Worm (Caenorhabditis elegans) whole organism, L1 larva: ENCODE data around the gene cyp-34A6.

ENCODE experiments used
- C04F5.9 ChIP-seq: sonication (generic microtip); optimal IDR thresholded peaks from 2 replicates; lab custom pipeline; 2016; ENCODE audit warnings: missing genetic modification characterization, missing compliant biosample characterization
- C34B4.2 ChIP-seq: sonication (generic microtip); optimal IDR thresholded peaks from 2 replicates; lab custom pipeline; 2017; ENCODE audit warnings: mild to moderate bottlenecking, missing genetic modification characterization, missing compliant biosample characterization
- F16B12.6 ChIP-seq: fragments of 150-350 bp; optimal IDR thresholded peaks from 2 replicates; lab custom pipeline; 2014; ENCODE audit warnings: missing biosample characterization, missing genetic modification characterization
- Y116A8C.19 ChIP-seq: sonication (generic microtip); optimal IDR thresholded peaks from 2 replicates; lab custom pipeline; 2016; ENCODE audit warnings: missing compliant biosample characterization, missing genetic modification characterization, borderline replicate concordance
- aha-1 ChIP-seq: fragments of 150-350 bp; optimal IDR thresholded peaks from 2 replicates; lab custom pipeline; 2014; ENCODE audit warnings: missing biosample characterization, missing genetic modification characterization
- alr-1 ChIP-seq: fragments of 200-800 bp; sonication (Bioruptor generic); optimal IDR thresholded peaks from 2 replicates; lab custom pipeline; 2018; ENCODE audit warnings: borderline replicate concordance, mild to moderate bottlenecking, missing genetic modification characterization, missing compliant biosample characterization
- aly-2 ChIP-seq: fragments of 150-350 bp; optimal IDR thresholded peaks from 2 replicates; lab custom pipeline; 2014; ENCODE audit warnings: missing biosample characterization, missing genetic modification characterization
- ama-1 ChIP-seq: fragments of 150-350 bp; optimal IDR thresholded peaks from 2 replicates; lab custom pipeline; 2014
- blmp-1 ChIP-seq: fragments of 150-350 bp; optimal IDR thresholded peaks from 2 replicates; lab custom pipeline; 2014; ENCODE audit warnings: missing biosample characterization, missing genetic modification characterization
- ceh-63 ChIP-seq: fragments of 200-800 bp; sonication (Bioruptor generic); optimal IDR thresholded peaks from 2 replicates; lab custom pipeline; 2018; ENCODE audit warnings: mild to moderate bottlenecking, missing genetic modification characterization, missing compliant biosample characterization
- ceh-88 ChIP-seq: fragments of 200-800 bp; sonication (Bioruptor generic); IDR thresholded peaks from 2 replicates; pipeline ENCODE4 v1.3.6; 2022; ENCODE audit warnings: missing genetic modification characterization, missing compliant biosample characterization
- ces-1 ChIP-seq: fragments of 150-350 bp; optimal IDR thresholded peaks from 2 replicates; lab custom pipeline; 2014; ENCODE audit warnings: missing biosample characterization, missing genetic modification reagents, missing genetic modification characterization
- efl-1 ChIP-seq, 4 experiments: fragments of 150-350 bp; optimal IDR thresholded peaks in 3 of 4; peaks in 1 of 4; 1 replicate in 1 of 4; 2 replicates in 3 of 4; lab custom pipeline; 2014; ENCODE audit warnings: missing biosample characterization in 2 of 4, missing genetic modification characterization in 2 of 4, missing genetic modification reagents in 2 of 4
- egl-13 ChIP-seq: sonication (generic microtip); optimal IDR thresholded peaks from 2 replicates; lab custom pipeline; 2016; ENCODE audit warnings: missing genotype, missing genetic modification reagents, missing genetic modification characterization, missing compliant biosample characterization
- egl-27 ChIP-seq, 2 experiments: fragments of 150-350 bp in 1 of 2; sonication (generic microtip); optimal IDR thresholded peaks; 3 replicates each; lab custom pipeline; 2017 to 2018; ENCODE audit warnings: missing biosample characterization in 2 of 2, missing genetic modification characterization in 2 of 2, missing genetic modification reagents in 2 of 2
- elt-3 ChIP-seq, 6 experiments: fragments of 150-350 bp in 1 of 6; sonication (generic microtip); optimal IDR thresholded peaks; 2 replicates each; lab custom pipeline; 2017 to 2018; ENCODE audit warnings: missing biosample characterization in 6 of 6, missing genetic modification characterization in 6 of 6, inconsistent platforms in 1 of 6
- ets-5 ChIP-seq: fragments of 200-800 bp; sonication (Bioruptor generic); IDR thresholded peaks from 2 replicates; pipeline ENCODE4 v1.3.6; 2022; ENCODE audit warnings: missing genetic modification characterization, missing compliant biosample characterization
- fkh-10 ChIP-seq: sonication (generic microtip); optimal IDR thresholded peaks from 2 replicates; lab custom pipeline; 2017; ENCODE audit warnings: missing biosample characterization, missing genetic modification reagents, missing genetic modification characterization
- lin-14 ChIP-seq: fragments of 200-800 bp; sonication (Bioruptor generic); optimal IDR thresholded peaks from 2 replicates; lab custom pipeline; 2018; ENCODE audit warnings: mild to moderate bottlenecking, missing genetic modification characterization, moderate library complexity, missing compliant biosample characterization
- lin-15B ChIP-seq: fragments of 150-350 bp; sonication (generic microtip); optimal IDR thresholded peaks from 3 replicates; lab custom pipeline; 2014; ENCODE audit warnings: missing biosample characterization, missing genetic modification characterization
- lin-35 ChIP-seq, 2 experiments: fragments of 150-350 bp; optimal IDR thresholded peaks; 2 replicates each; lab custom pipeline; 2014; ENCODE audit warnings: missing biosample characterization in 2 of 2, missing genetic modification characterization in 2 of 2, missing genetic modification reagents in 2 of 2
- lsy-2 ChIP-seq, 2 experiments: fragments of 150-350 bp; optimal IDR thresholded peaks; 2 replicates each; lab custom pipeline; 2014; ENCODE audit warnings: missing biosample characterization in 2 of 2, missing genetic modification characterization in 2 of 2
- mab-9 ChIP-seq: fragments of 200-800 bp; sonication (Bioruptor generic); IDR thresholded peaks from 2 replicates; pipeline ENCODE4 v1.3.6; 2022; ENCODE audit warnings: missing genetic modification reagents, missing genetic modification characterization, missing compliant biosample characterization
- mdl-1 ChIP-seq, 2 experiments: fragments of 150-350 bp; optimal IDR thresholded peaks; 2 replicates each; lab custom pipeline; 2014 to 2017; ENCODE audit warnings: missing biosample characterization in 2 of 2, missing genetic modification characterization in 2 of 2, inconsistent platforms in 1 of 2
- mef-2 ChIP-seq: fragments of 150-350 bp; optimal IDR thresholded peaks from 2 replicates; lab custom pipeline; 2014; ENCODE audit warnings: missing biosample characterization, missing genetic modification characterization
- nhr-19 ChIP-seq: fragments of 200-800 bp; sonication (Bioruptor generic); conservative IDR thresholded peaks from 2 replicates; pipeline ENCODE4 v1.3.6; 2022; ENCODE audit warnings: missing genetic modification characterization, missing compliant biosample characterization
- nhr-20 ChIP-seq: sonication (generic microtip); optimal IDR thresholded peaks from 2 replicates; lab custom pipeline; 2016; ENCODE audit warnings: mild to moderate bottlenecking, missing genetic modification characterization, missing compliant biosample characterization
- nhr-28 ChIP-seq: fragments of 150-350 bp; optimal IDR thresholded peaks from 2 replicates; lab custom pipeline; 2014; ENCODE audit warnings: missing biosample characterization, missing genetic modification characterization
- nhr-71 ChIP-seq: sonication (generic microtip); optimal IDR thresholded peaks from 2 replicates; lab custom pipeline; 2016; ENCODE audit warnings: mild to moderate bottlenecking, missing genetic modification characterization, moderate library complexity, missing compliant biosample characterization
- nhr-85 ChIP-seq: sonication (generic microtip); peaks from one replicate; lab custom pipeline; 2016; ENCODE audit warnings: missing genetic modification characterization, inconsistent platforms, missing compliant biosample characterization
- nhr-90 ChIP-seq: sonication (generic microtip); optimal IDR thresholded peaks from 2 replicates; lab custom pipeline; 2016; ENCODE audit warnings: mild to moderate bottlenecking, missing genetic modification characterization, missing compliant biosample characterization; ENCODE audit not compliant: poor library complexity
- snpc-4 ChIP-seq: fragments of 150-350 bp; optimal IDR thresholded peaks from 2 replicates; lab custom pipeline; 2014; ENCODE audit warnings: missing biosample characterization, missing genetic modification characterization
- snu-23 ChIP-seq: sonication (generic microtip); optimal IDR thresholded peaks from 2 replicates; lab custom pipeline; 2016; ENCODE audit warnings: missing genetic modification characterization, missing compliant biosample characterization
- sox-4 ChIP-seq: sonication (generic microtip); optimal IDR thresholded peaks from 2 replicates; lab custom pipeline; 2016; ENCODE audit warnings: missing genetic modification characterization, missing compliant biosample characterization
- swsn-7 ChIP-seq: sonication (generic microtip); optimal IDR thresholded peaks from 2 replicates; lab custom pipeline; 2016; ENCODE audit warnings: missing genetic modification characterization, missing compliant biosample characterization
- tbx-2 ChIP-seq: sonication (generic microtip); optimal IDR thresholded peaks from 2 replicates; lab custom pipeline; 2016; ENCODE audit warnings: missing genetic modification characterization, missing compliant biosample characterization
- unc-30 ChIP-seq: sonication (generic microtip); optimal IDR thresholded peaks from 2 replicates; lab custom pipeline; 2017; ENCODE audit warnings: missing biosample characterization, missing genetic modification characterization
- unc-62 ChIP-seq: fragments of 150-350 bp; optimal IDR thresholded peaks from 2 replicates; lab custom pipeline; 2014; ENCODE audit warnings: missing biosample characterization, missing genetic modification reagents, missing genetic modification characterization
- unc-86 ChIP-seq: sonication (generic microtip); optimal IDR thresholded peaks from 2 replicates; lab custom pipeline; 2016; ENCODE audit warnings: missing genetic modification characterization, missing compliant biosample characterization
- vab-15 ChIP-seq: sonication (generic microtip); optimal IDR thresholded peaks from 2 replicates; lab custom pipeline; 2017; ENCODE audit warnings: missing genotype, mild to moderate bottlenecking, missing genetic modification characterization, missing compliant biosample characterization

Gene cyp-34A6

DNA sequence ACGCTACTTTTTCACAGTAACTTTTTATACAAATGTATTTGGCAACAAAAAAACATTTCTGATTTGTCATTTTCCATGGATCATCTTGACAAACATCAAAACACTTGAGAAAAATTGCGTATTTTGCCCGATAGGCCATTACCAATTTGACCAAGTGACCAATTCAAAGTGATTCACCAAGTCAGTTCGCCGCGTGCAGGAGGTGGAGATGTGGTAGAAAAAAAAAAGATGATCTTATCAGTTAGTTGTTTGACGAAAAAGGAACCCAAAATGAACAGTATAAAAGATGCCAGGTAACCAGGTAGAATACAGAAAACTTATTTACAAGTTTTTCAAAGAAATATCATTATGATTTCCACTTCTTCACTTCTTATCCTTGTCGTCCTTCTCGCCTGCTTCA is 27.9 kb upstream of the cyp-34A6 start, which contains the start of gene nlp-27:
nlp-27 (plus strand) TSS at position 309 of the 400 bp plus-strand sequence.
- TF ChIP-seq ces-1 (no peak), efl-1 (optimal IDR thresholded peaks at IDR 0.05; lab: Kevin White, UChicago) (no peak), efl-1 (GFP tag; optimal IDR thresholded peaks at IDR 0.05 in 1 of 2; lab: Kevin White, UChicago) (peak in 1 of 2 experiments; percentile 49), nhr-85 (tag; lab: Kevin White, UChicago) (peak; percentile 83), nhr-28 (tag; lab: Kevin White, UChicago) (no peak), C34B4.2 (tag; lab: Kevin White, UChicago) (no peak), nhr-20 (peak; percentile 27), egl-13 (tag; lab: Kevin White, UChicago) (no peak), ceh-63 (no peak), elt-3 (tag; optimal IDR thresholded peaks at IDR 0.05; lab: Kevin White, UChicago) (peak in 2 of 6 experiments; percentile 16 to 42), alr-1 (tag; lab: Kevin White, UChicago) (no peak), aly-2 (tag; lab: Kevin White, UChicago) (no peak), nhr-71 (tag; lab: Kevin White, UChicago) (peak; percentile 4), fkh-10 (GFP tag; lab: Kevin White, UChicago) (no peak), blmp-1 (tag; lab: Kevin White, UChicago) (peak; percentile 36), lin-35 (GFP tag; optimal IDR thresholded peaks at IDR 0.05; lab: Kevin White, UChicago) (no peak), ets-5 (no peak), sox-4 (tag; lab: Kevin White, UChicago) (no peak), mab-9 (GFP tag; lab: Robert Waterston, UW) (no peak), lin-14 (GFP tag; lab: Kevin White, UChicago) (peak; percentile 18), nhr-90 (tag; lab: Kevin White, UChicago) (peak; percentile 9), snpc-4 (tag; lab: Kevin White, UChicago) (no peak), tbx-2 (no peak), C04F5.9 (tag; lab: Kevin White, UChicago) (no peak)

DNA sequence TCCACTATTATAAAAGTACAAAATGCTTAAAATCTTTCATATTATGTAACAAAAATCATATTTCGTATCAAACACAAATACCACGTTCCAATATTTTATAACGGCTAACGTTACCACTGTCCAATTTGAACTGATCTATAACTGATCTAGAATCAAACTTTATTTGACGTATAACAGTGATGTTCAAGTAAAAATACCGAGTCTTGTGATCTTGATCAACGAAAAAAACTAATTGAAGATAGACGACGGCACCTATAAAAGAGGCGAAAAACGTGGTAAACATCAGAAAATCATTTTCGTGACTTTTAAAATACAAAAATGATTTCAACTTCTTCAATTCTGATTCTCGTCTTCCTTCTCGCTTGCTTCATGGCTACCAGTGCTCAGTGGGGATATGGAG is 26.5 kb upstream of the cyp-34A6 start, which contains the start of gene nlp-28:
nlp-28 (plus strand) TSS at position 285 of the 400 bp plus-strand sequence.
- TF ChIP-seq snu-23 (GFP tag; lab: Kevin White, UChicago) (peak; percentile 19), nhr-19 (0 out of 2 replicates have a peak, but pooled peaks have one; percentile 4), tbx-2 (peak; percentile 17), nhr-20 (peak; percentile 54), mdl-1 (tag; optimal IDR thresholded peaks at IDR 0.05; lab: Kevin White, UChicago) (no peak), elt-3 (tag; optimal IDR thresholded peaks at IDR 0.05; lab: Kevin White, UChicago) (peak in 1 of 6 experiments; percentile 53), vab-15 (no peak), unc-86 (tag; lab: Kevin White, UChicago) (no peak), swsn-7 (no peak), lsy-2 (tag; optimal IDR thresholded peaks at IDR 0.05; lab: Kevin White, UChicago) (no peak), nhr-71 (tag; lab: Kevin White, UChicago) (peak; percentile 31), lin-14 (GFP tag; lab: Kevin White, UChicago) (peak; percentile 41), nhr-85 (tag; lab: Kevin White, UChicago) (peak; percentile 77), efl-1 (optimal IDR thresholded peaks at IDR 0.05; lab: Kevin White, UChicago) (no peak), efl-1 (GFP tag; optimal IDR thresholded peaks at IDR 0.05 in 1 of 2; lab: Kevin White, UChicago) (peak in 1 of 2 experiments; percentile 55), lin-35 (GFP tag; optimal IDR thresholded peaks at IDR 0.05; lab: Kevin White, UChicago) (peak in 1 of 2 experiments; percentile 0)

DNA sequence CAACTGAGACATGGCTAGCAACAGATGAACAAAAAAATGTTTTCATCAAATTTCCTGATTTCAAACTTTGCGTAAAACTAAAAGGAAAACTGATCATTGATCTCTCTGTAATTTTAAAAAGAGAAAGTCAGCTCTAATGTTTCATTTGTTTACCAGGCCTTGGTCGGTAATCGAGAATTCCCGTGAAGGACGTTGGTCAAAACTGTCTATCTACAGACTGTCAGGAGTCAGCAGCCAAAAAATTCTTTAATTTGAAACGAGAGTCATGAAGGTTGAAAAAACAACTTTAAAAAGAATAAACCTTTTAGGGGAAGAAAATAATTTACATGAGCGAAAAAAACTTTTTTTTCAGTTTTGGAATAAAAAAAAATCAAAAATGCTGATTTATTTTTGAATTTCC is 24.0 kb upstream of the cyp-34A6 start:
- TF ChIP-seq ets-5 (no peak), mef-2 (tag; lab: Kevin White, UChicago) (no peak), C04F5.9 (tag; lab: Kevin White, UChicago) (no peak), nhr-20 (peak; percentile 42), aha-1 (no peak), unc-30 (tag; lab: Kevin White, UChicago) (no peak), unc-62 (GFP tag; lab: Kevin White, UChicago) (no peak), ceh-88 (no peak), nhr-19 (no peak), blmp-1 (tag; lab: Kevin White, UChicago) (peak; percentile 77), nhr-85 (tag; lab: Kevin White, UChicago) (peak; percentile 88), efl-1 (optimal IDR thresholded peaks at IDR 0.05; lab: Kevin White, UChicago) (no peak), efl-1 (GFP tag; optimal IDR thresholded peaks at IDR 0.05 in 1 of 2; lab: Kevin White, UChicago) (peak in 1 of 2 experiments; percentile 23), swsn-7 (no peak), ama-1 (no peak), elt-3 (tag; optimal IDR thresholded peaks at IDR 0.05; lab: Kevin White, UChicago) (peak in 1 of 6 experiments; percentile 19), lin-35 (GFP tag; optimal IDR thresholded peaks at IDR 0.05; lab: Kevin White, UChicago) (no peak), F16B12.6 (tag; lab: Kevin White, UChicago) (no peak), lin-15B (tag; lab: Kevin White, UChicago) (no peak), nhr-71 (tag; lab: Kevin White, UChicago) (peak; percentile 20), nhr-90 (tag; lab: Kevin White, UChicago) (no peak), lin-14 (GFP tag; lab: Kevin White, UChicago) (peak; percentile 42), egl-27 (tag; optimal IDR thresholded peaks at IDR 0.05; lab: Kevin White, UChicago) (no peak), Y116A8C.19 (tag; lab: Kevin White, UChicago) (no peak)
